Fruit fly (Drosophila melanogaster) whole organism, embryonic: ENCODE data around the gene srp.

Experiments used
- CG10147 ChIP-seq: fragments of 200-800 bp; sonication (Bioruptor generic); optimal IDR thresholded peaks from 2 replicates; lab custom pipeline; 2019; ENCODE audit warnings: missing biosample characterization, mild to moderate bottlenecking, missing genetic modification characterization, moderate library complexity
- CG12219 ChIP-seq: fragments of 200-800 bp; sonication (Bioruptor generic); optimal IDR thresholded peaks from 3 replicates; lab custom pipeline; 2018; ENCODE audit warnings: missing biosample characterization, mild to moderate bottlenecking, missing genetic modification characterization
- CG12236 ChIP-seq: fragments of 200-800 bp; sonication (Bioruptor generic); optimal IDR thresholded peaks from 2 replicates; lab custom pipeline; 2016; ENCODE audit warnings: missing biosample characterization, missing genetic modification characterization
- CG13296 ChIP-seq: fragments of 200-800 bp; sonication (Bioruptor generic); optimal IDR thresholded peaks from 3 replicates; lab custom pipeline; 2018; ENCODE audit warnings: missing biosample characterization, mild to moderate bottlenecking, missing genetic modification characterization
- CG14014 ChIP-seq: fragments of 200-800 bp; sonication (Bioruptor generic); IDR thresholded peaks from 2 replicates; pipeline ENCODE4 v1.3.6; 2022; ENCODE audit warnings: missing biosample characterization, missing genetic modification characterization
- CG14050 ChIP-seq: fragments of 200-800 bp; sonication (Bioruptor generic); IDR thresholded peaks from 3 replicates; pipeline ENCODE4 v1.3.6; 2022; ENCODE audit warnings: missing biosample characterization, missing genetic modification characterization
- CG14965 ChIP-seq: fragments of 200-800 bp; sonication (Bioruptor generic); optimal IDR thresholded peaks from 2 replicates; lab custom pipeline; 2016; ENCODE audit warnings: missing biosample characterization, missing genetic modification characterization, borderline replicate concordance
- CG15269 ChIP-seq: fragments of 200-800 bp; sonication (Bioruptor generic); optimal IDR thresholded peaks from 2 replicates; lab custom pipeline; 2018; ENCODE audit warnings: missing biosample characterization, mild to moderate bottlenecking, missing genetic modification characterization, moderate library complexity
- CG16813 ChIP-seq: fragments of 200-800 bp; sonication (Bioruptor generic); IDR thresholded peaks from 3 replicates; pipeline ENCODE4 v1.3.6; 2022; ENCODE audit warnings: missing biosample characterization, missing genetic modification characterization; ENCODE audit not compliant: partially characterized antibody
- CG16815 ChIP-seq: fragments of 200-800 bp; sonication (Bioruptor generic); optimal IDR thresholded peaks from 3 replicates; lab custom pipeline; 2017; ENCODE audit warnings: missing biosample characterization, mild to moderate bottlenecking, missing genetic modification characterization
- CG17912 ChIP-seq: fragments of 200-800 bp; sonication (Bioruptor generic); optimal IDR thresholded peaks from 2 replicates; lab custom pipeline; 2018; ENCODE audit warnings: missing biosample characterization, mild to moderate bottlenecking, missing genetic modification characterization
- CG2116 ChIP-seq: fragments of 200-800 bp; sonication (Bioruptor generic); optimal IDR thresholded peaks from 3 replicates; lab custom pipeline; 2018; ENCODE audit warnings: missing biosample characterization, mild to moderate bottlenecking, missing genetic modification characterization
- CG2875 ChIP-seq: fragments of 200-800 bp; sonication (Bioruptor generic); optimal IDR thresholded peaks from 2 replicates; lab custom pipeline; 2017; ENCODE audit warnings: missing biosample characterization, mild to moderate bottlenecking, missing genetic modification characterization, missing genetic modification reagents
- CG32532 ChIP-seq: fragments of 200-800 bp; sonication (Bioruptor generic); IDR thresholded peaks from 2 replicates; pipeline ENCODE4 v1.3.6; 2022; ENCODE audit warnings: missing biosample characterization, missing genetic modification characterization
- CG3726 ChIP-seq: fragments of 200-800 bp; sonication (Bioruptor generic); IDR thresholded peaks from 3 replicates; pipeline ENCODE4, ENCODE4 v1.3.6; 2022; ENCODE audit warnings: missing biosample characterization, missing genetic modification characterization
- CG7357 ChIP-seq: fragments of 200-800 bp; sonication (Bioruptor generic); IDR thresholded peaks from 3 replicates; pipeline ENCODE4 v1.3.6; 2022; ENCODE audit warnings: missing biosample characterization, missing genetic modification characterization
- CG8089 ChIP-seq: fragments of 200-800 bp; sonication (Bioruptor generic); optimal IDR thresholded peaks from 3 replicates; lab custom pipeline; 2016; ENCODE audit warnings: missing biosample characterization, missing genetic modification characterization
- CG9437 ChIP-seq: fragments of 200-800 bp; sonication (Bioruptor generic); optimal IDR thresholded peaks from 2 replicates; lab custom pipeline; 2018; ENCODE audit warnings: missing biosample characterization, mild to moderate bottlenecking, missing genetic modification characterization
- CG9727 ChIP-seq: fragments of 200-800 bp; sonication (Bioruptor generic); optimal IDR thresholded peaks from 3 replicates; lab custom pipeline; 2017; ENCODE audit warnings: missing biosample characterization, mild to moderate bottlenecking, missing genetic modification characterization
- CG9797 ChIP-seq: fragments of 200-800 bp; sonication (Bioruptor generic); optimal IDR thresholded peaks from 3 replicates; lab custom pipeline; 2018; ENCODE audit warnings: missing biosample characterization, mild to moderate bottlenecking, missing genetic modification characterization
- CHES-1-like ChIP-seq: fragments of 200-800 bp; sonication (Bioruptor generic); optimal IDR thresholded peaks from 2 replicates; lab custom pipeline; 2016; ENCODE audit warnings: missing biosample characterization, missing genetic modification characterization
- Dbx ChIP-seq: fragments of 200-800 bp; sonication (Bioruptor generic); IDR thresholded peaks from 3 replicates; pipeline ENCODE4 v1.3.6; 2022; ENCODE audit warnings: missing biosample characterization, missing genetic modification characterization
- Dref ChIP-seq: fragments of 200-800 bp; sonication (Bioruptor generic); IDR thresholded peaks from 2 replicates; pipeline ENCODE4 v1.3.6; 2022; ENCODE audit warnings: missing biosample characterization, missing genetic modification characterization
- Gug ChIP-seq: fragments of 200-800 bp; sonication (Bioruptor generic); IDR thresholded peaks from 4 replicates; pipeline ENCODE4 v1.3.6; 2022; ENCODE audit warnings: missing biosample characterization, missing genetic modification characterization
- Hr39 ChIP-seq: fragments of >200 bp; optimal IDR thresholded peaks from 2 replicates; lab custom pipeline; 2017
- Max ChIP-seq: fragments of 200-800 bp; sonication (Bioruptor generic); optimal IDR thresholded peaks from 2 replicates; lab custom pipeline; 2016; ENCODE audit warnings: missing biosample characterization, mild to moderate bottlenecking, missing genetic modification characterization
- Med ChIP-seq: fragments of 200-800 bp; sonication (Bioruptor generic); peaks from one replicate; lab custom pipeline; 2016; ENCODE audit warnings: missing biosample characterization, missing genetic modification characterization, mild to moderate bottlenecking, inconsistent platforms, moderate library complexity
- NFAT ChIP-seq: fragments of 200-800 bp; sonication (Bioruptor generic); IDR thresholded peaks from 2 replicates; pipeline ENCODE4 v1.3.6; 2022; ENCODE audit warnings: missing biosample characterization, missing genetic modification characterization
- Optix ChIP-seq: fragments of 200-800 bp; sonication (Bioruptor generic); IDR thresholded peaks from 3 replicates; pipeline ENCODE4 v1.3.6; 2022; ENCODE audit warnings: missing biosample characterization, missing genetic modification characterization
- Ssrp ChIP-seq: fragments of 200-800 bp; sonication (Bioruptor generic); optimal IDR thresholded peaks from 2 replicates; lab custom pipeline; 2018; ENCODE audit warnings: missing biosample characterization, mild to moderate bottlenecking, missing genetic modification characterization, moderate library complexity
- abd-A ChIP-seq: fragments of 200-800 bp; sonication (Bioruptor generic); optimal IDR thresholded peaks from 3 replicates; lab custom pipeline; 2019; ENCODE audit warnings: missing biosample characterization, mild to moderate bottlenecking, missing genetic modification characterization, moderate library complexity
- ac ChIP-seq: fragments of 200-800 bp; sonication (Bioruptor generic); optimal IDR thresholded peaks from 3 replicates; lab custom pipeline; 2017; ENCODE audit warnings: missing biosample characterization, mild to moderate bottlenecking, missing genetic modification characterization
- amos ChIP-seq: fragments of 200-800 bp; sonication (Bioruptor generic); IDR thresholded peaks from 2 replicates; pipeline ENCODE4 v1.3.6; 2022; ENCODE audit warnings: missing biosample characterization, missing genetic modification characterization; ENCODE audit not compliant: partially characterized antibody
- bab2 ChIP-seq: fragments of 200-800 bp; sonication (Bioruptor generic); optimal IDR thresholded peaks from 2 replicates; lab custom pipeline; 2016; ENCODE audit warnings: missing biosample characterization, missing genetic modification characterization
- bbx ChIP-seq: fragments of 200-800 bp; sonication (Bioruptor generic); IDR thresholded peaks from 2 replicates; pipeline ENCODE4 v1.3.6; 2022; ENCODE audit warnings: missing biosample characterization, missing genetic modification characterization; ENCODE audit not compliant: partially characterized antibody
- bsh ChIP-seq, 2 experiments: fragments of 200-800 bp; sonication (Bioruptor generic); optimal IDR thresholded peaks; 2 replicates each; lab custom pipeline; 2017 to 2018; ENCODE audit warnings: mild to moderate bottlenecking in 2 of 2, missing biosample characterization in 2 of 2, missing genetic modification characterization in 2 of 2, moderate library complexity in 1 of 2
- chif ChIP-seq, 2 experiments: fragments of 200-800 bp; sonication (Bioruptor generic); optimal IDR thresholded peaks; 3 replicates each; lab custom pipeline; 2016; ENCODE audit warnings: missing biosample characterization in 2 of 2, missing genetic modification characterization in 2 of 2
- chn ChIP-seq: fragments of 200-800 bp; sonication (Bioruptor generic); optimal IDR thresholded peaks from 2 replicates; lab custom pipeline; 2016; ENCODE audit warnings: missing biosample characterization, missing genetic modification characterization
- dysf ChIP-seq: fragments of 200-800 bp; sonication (Bioruptor generic); IDR thresholded peaks from 3 replicates; pipeline ENCODE4 v1.3.6; 2022; ENCODE audit warnings: missing biosample characterization, missing genetic modification characterization
- hb ChIP-seq: fragments of 200-800 bp; sonication (Bioruptor generic); IDR thresholded peaks from 3 replicates; pipeline ENCODE4 v1.3.6; 2022; ENCODE audit warnings: missing biosample characterization, missing genetic modification characterization; ENCODE audit not compliant: partially characterized antibody
- knrl ChIP-seq: fragments of 200-800 bp; sonication (Bioruptor generic); IDR thresholded peaks from 3 replicates; pipeline ENCODE4 v1.3.6; 2022; ENCODE audit warnings: missing biosample characterization, missing genetic modification characterization; ENCODE audit not compliant: partially characterized antibody
- lbe ChIP-seq: fragments of 200-800 bp; sonication (Bioruptor generic); optimal IDR thresholded peaks from 2 replicates; lab custom pipeline; 2016; ENCODE audit warnings: missing biosample characterization, mild to moderate bottlenecking, missing genetic modification characterization
- lilli ChIP-seq: fragments of 200-800 bp; sonication (Bioruptor generic); optimal IDR thresholded peaks from 3 replicates; lab custom pipeline; 2016; ENCODE audit warnings: missing biosample characterization, missing genetic modification characterization
- otp ChIP-seq: fragments of 200-800 bp; sonication (Bioruptor generic); IDR thresholded peaks from 3 replicates; pipeline ENCODE4, ENCODE4 v1.3.6; 2022; ENCODE audit warnings: missing biosample characterization, missing genetic modification characterization
- peb ChIP-seq: fragments of 200-800 bp; sonication (Bioruptor generic); IDR thresholded peaks from 2 replicates; pipeline ENCODE4 v1.3.6; 2022; ENCODE audit warnings: missing biosample characterization, missing genetic modification characterization
- prd ChIP-seq, 3 experiments: fragments of >200 bp in 2 of 3; fragments of 200-800 bp in 1 of 3; sonication (Bioruptor generic) in 1 of 3; optimal IDR thresholded peaks in 2 of 3; IDR thresholded peaks in 1 of 3; 2 replicates in 2 of 3; 3 replicates in 1 of 3; pipeline versions ENCODE4 v1.3.6 to Lab custom; 2017 to 2022; ENCODE audit warnings: missing biosample characterization in 1 of 3, missing genetic modification characterization in 1 of 3
- slou ChIP-seq: fragments of 200-800 bp; sonication (Bioruptor generic); optimal IDR thresholded peaks from 3 replicates; lab custom pipeline; 2016; ENCODE audit warnings: missing biosample characterization, missing genetic modification characterization
- sna ChIP-seq: fragments of 200-800 bp; sonication (Bioruptor generic); IDR thresholded peaks from 2 replicates; pipeline ENCODE4 v1.3.6; 2022; ENCODE audit warnings: missing biosample characterization, missing genetic modification characterization; ENCODE audit not compliant: partially characterized antibody
- ttk ChIP-seq: fragments of 200-800 bp; sonication (Bioruptor generic); IDR thresholded peaks from 2 replicates; pipeline ENCODE4 v2.1.2; 2022; ENCODE audit warnings: missing biosample characterization, missing genetic modification characterization
- yki ChIP-seq: fragments of >200 bp; optimal IDR thresholded peaks from 3 replicates; lab custom pipeline; 2018
- zen ChIP-seq: fragments of 200-800 bp; sonication (Bioruptor generic); optimal IDR thresholded peaks from 3 replicates; lab custom pipeline; 2018; ENCODE audit warnings: missing biosample characterization, mild to moderate bottlenecking, missing genetic modification characterization, moderate library complexity

The srp gene

dm6 chr3R:15973488-15973975 is 12.4 kb upstream of the srp start (continued):
- TF ChIP-seq CG9727 (no peak), lilli (GFP tag; lab: Kevin White, UChicago) (no peak), Optix (GFP tag; lab: Robert Waterston, UW) (no peak), Med (peak; percentile 66), dysf (GFP tag; lab: Robert Waterston, UW) (no peak), zen (peak; percentile 7), CG3726 (no peak), NFAT (GFP tag; lab: Robert Waterston, UW) (no peak), peb (GFP tag; lab: Robert Waterston, UW) (no peak), CHES-1-like (GFP tag; lab: Kevin White, UChicago) (peak; percentile 72), slou (GFP tag; lab: Kevin White, UChicago) (no peak), bbx (GFP tag; lab: Robert Waterston, UW) (no peak), CG16815 (no peak), CG2875 (GFP tag; lab: Kevin White, UChicago) (no peak), Hr39 (lab: Kevin White, UChicago) (no peak), chif (GFP tag; optimal IDR thresholded peaks at IDR 0.05; lab: Kevin White, UChicago) (no peak), CG32532 (GFP tag; lab: Robert Waterston, UW) (no peak), knrl (GFP tag; lab: Robert Waterston, UW) (no peak), sna (GFP tag; lab: Robert Waterston, UW) (no peak), CG14050 (no peak), amos (GFP tag; lab: Robert Waterston, UW) (no peak), Dref (no peak), abd-A (tag; lab: Kevin White, UChicago) (peak; percentile 94), CG13296 (GFP tag; lab: Kevin White, UChicago) (no peak), CG14965 (GFP tag; lab: Kevin White, UChicago) (no peak), hb (GFP tag; lab: Robert Waterston, UW) (no peak)
- TF ChIP-seq, all 482 proteins: peak for 90

- TF ChIP-seq CG15269 (tag; lab: Kevin White, UChicago) (peak; percentile 91), CG10147 (peak; percentile 70), CG9797 (GFP tag; lab: Kevin White, UChicago) (no peak), ttk (GFP tag; lab: Robert Waterston, UW) (no peak), CG8089 (GFP tag; lab: Kevin White, UChicago) (peak; percentile 71), otp (GFP tag; lab: Robert Waterston, UW) (no peak), CG12236 (peak; percentile 48), CG9437 (peak; percentile 76), bab2 (peak; percentile 79), CG2116 (GFP tag; lab: Kevin White, UChicago) (peak; percentile 8), Dbx (GFP tag; lab: Robert Waterston, UW) (no peak), bsh (GFP tag; optimal IDR thresholded peaks at IDR 0.05; lab: Kevin White, UChicago) (peak; percentile 76 to 84), Gug (peak; percentile 69), lilli (GFP tag; lab: Kevin White, UChicago) (peak; percentile 83), ac (GFP tag; lab: Kevin White, UChicago) (peak; percentile 38), yki (lab: Kevin White, UChicago) (no peak), chn (peak; percentile 64), Ssrp (tag; lab: Kevin White, UChicago) (peak; percentile 85), CG12219 (GFP tag; lab: Kevin White, UChicago) (peak; percentile 81), lbe (GFP tag; lab: Kevin White, UChicago) (peak; percentile 14), prd (optimal IDR thresholded peaks at IDR 0.05; lab: Kevin White, UChicago) (no peak), prd (GFP tag; IDR thresholded peaks at IDR 0.05; lab: Robert Waterston, UW) (no peak), CG14014 (GFP tag; lab: Robert Waterston, UW) (no peak), Max (GFP tag; lab: Kevin White, UChicago) (peak; percentile 61), CG17912 (GFP tag; lab: Kevin White, UChicago) (no peak), CG7357 (GFP tag; lab: Robert Waterston, UW) (peak; percentile 80), CG16813 (GFP tag; lab: Robert Waterston, UW) (no peak)
Observed at dm6 chr3R:15974235-15974634, 11.7 kb upstream of the srp start.
